Fruit fly (Drosophila melanogaster): ENCODE results near the gene Mzt1.
A peak's percentile ranks its signal among the peaks of the same experiment; 100 is the strongest.

DNA sequence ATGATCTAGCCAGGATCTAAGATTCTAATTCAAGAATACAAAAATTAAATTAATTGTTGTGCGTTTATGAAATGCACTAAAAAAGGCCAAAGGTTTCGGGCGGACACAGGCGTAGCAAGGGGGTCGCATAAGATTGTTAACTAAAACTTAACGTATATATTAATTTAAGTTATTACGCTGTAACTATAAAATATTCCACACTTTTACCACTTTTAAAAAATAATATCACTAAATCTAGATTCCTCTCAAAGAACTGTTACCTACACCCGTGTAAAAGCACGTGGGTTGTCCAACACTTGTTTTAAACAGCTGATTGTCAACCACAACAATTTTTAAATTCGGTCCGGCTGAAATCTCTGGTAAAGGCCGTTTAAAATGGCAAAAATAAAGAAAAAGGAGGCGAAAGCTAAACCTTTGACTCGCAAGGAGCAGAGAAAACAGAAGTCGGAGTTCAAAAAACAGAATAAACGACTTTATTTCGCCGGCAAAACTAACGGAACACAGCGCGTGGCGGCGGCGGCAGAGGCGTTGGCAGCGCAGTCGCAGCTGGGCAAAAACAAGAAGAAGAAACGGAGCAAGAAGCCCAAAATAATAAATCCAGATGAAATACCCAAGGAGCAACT, 15.5 kb upstream of the Mzt1 start, which contains the start of the genes mRpL23 and CG9004:
- peak; percentile 98 for TF ChIP-seq CG11617 (GFP tag; optimal IDR thresholded peaks at IDR 0.05)
- TF ChIP-seq cic (GFP tag; optimal IDR thresholded peaks at IDR 0.05): peak; percentile 91
- peak; percentile 99 for TF ChIP-seq CG1620 (GFP tag; optimal IDR thresholded peaks at IDR 0.05)
- peak; percentile 98 for TF ChIP-seq CG14711 (tag; optimal IDR thresholded peaks at IDR 0.05)
- peak; percentile 99 for TF ChIP-seq Hr96 (GFP tag; optimal IDR thresholded peaks at IDR 0.05)
- peak; percentile 99 for TF ChIP-seq CG12768 (GFP tag; optimal IDR thresholded peaks at IDR 0.05)
- TF ChIP-seq toe (GFP tag; optimal IDR thresholded peaks at IDR 0.05): peak; percentile 100

All from whole organism, adult.